Fruit fly (Drosophila melanogaster): Measurements from ENCODE around the gene PGRP-LB.

PGRP-LB gene

DNA sequence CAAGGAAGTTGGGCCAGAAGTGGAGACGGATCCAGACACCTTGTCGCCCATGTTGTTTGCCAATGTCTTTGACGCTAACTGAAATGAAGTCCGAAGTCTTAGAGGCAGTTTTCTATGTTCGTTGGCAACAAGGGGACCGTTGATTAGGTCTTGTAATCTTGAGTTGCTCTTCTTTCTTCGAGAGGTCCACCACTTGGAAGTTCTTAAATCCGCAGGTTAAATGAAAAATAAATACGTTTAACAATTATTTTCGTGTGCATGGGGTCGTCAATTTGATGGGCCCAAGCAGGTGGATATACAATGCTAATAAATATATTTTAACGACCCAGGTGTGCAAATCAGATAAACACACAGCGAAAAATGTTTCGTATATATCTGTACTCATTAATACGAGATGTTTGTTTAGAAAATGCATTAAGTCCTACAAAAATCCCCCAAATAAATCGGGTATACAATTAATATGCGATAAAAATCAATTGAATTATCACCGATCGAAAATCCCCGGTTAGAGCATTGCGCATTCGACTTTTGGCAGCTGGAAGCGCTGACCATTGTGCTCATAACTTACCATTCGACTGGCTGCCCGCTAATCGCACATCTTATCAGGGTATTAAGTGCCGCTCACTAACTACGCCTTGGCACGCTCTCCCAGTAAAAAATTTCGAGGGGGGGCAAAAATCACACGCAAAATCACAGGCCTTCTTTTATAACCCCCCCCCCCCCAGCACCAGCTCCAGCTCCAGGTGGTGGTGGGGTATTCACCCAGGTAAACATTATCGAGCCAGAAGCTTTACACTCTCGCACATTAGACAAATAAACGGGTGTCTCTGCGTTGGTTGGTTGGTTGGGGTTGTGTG lies at the start of gene PGRP-LB (continued):
- TF ChIP-seq Stat92E (GFP tag; optimal IDR thresholded peaks at IDR 0.05), result peak in 1 of 3 experiments; percentile 47
- TF ChIP-seq D19A (tag; optimal IDR thresholded peaks at IDR 0.05), result peak; percentile 86
- peak; percentile 91 for TF ChIP-seq Ets65A (GFP tag)
- TF ChIP-seq Sox100B (GFP tag; optimal IDR thresholded peaks at IDR 0.05), result no peak
- TF ChIP-seq CG4360 (GFP tag; IDR thresholded peaks at IDR 0.05), result no peak
- TF ChIP-seq Ssrp (tag; optimal IDR thresholded peaks at IDR 0.05), result no peak
- no peak for TF ChIP-seq exex (tag; optimal IDR thresholded peaks at IDR 0.05)
- TF ChIP-seq CG16813 (GFP tag; IDR thresholded peaks at IDR 0.05; ENCODE audit: partially characterized antibody), result no peak
- no peak for TF ChIP-seq gcm (GFP tag; optimal IDR thresholded peaks at IDR 0.05)
- TF ChIP-seq Deaf1 (tag; optimal IDR thresholded peaks at IDR 0.05), result no peak
- no peak for TF ChIP-seq HmgD (GFP tag; optimal IDR thresholded peaks at IDR 0.05)
- TF ChIP-seq CG30020 (tag; optimal IDR thresholded peaks at IDR 0.05), result no peak
- peak; percentile 7 for TF ChIP-seq ind (GFP tag; optimal IDR thresholded peaks at IDR 0.05)
- no peak for TF ChIP-seq vnd (GFP tag; IDR thresholded peaks at IDR 0.05; ENCODE audit: partially characterized antibody)
- TF ChIP-seq CG18262 (tag; optimal IDR thresholded peaks at IDR 0.05), result no peak
- TF ChIP-seq CG2712 (tag; optimal IDR thresholded peaks at IDR 0.05), result no peak
- TF ChIP-seq dysf (GFP tag; IDR thresholded peaks at IDR 0.05), result peak; percentile 40; the same call in 1 of the 3 replicates
- TF ChIP-seq tgo (GFP tag; IDR thresholded peaks at IDR 0.05), result no peak
- TF ChIP-seq chinmo (GFP tag; IDR thresholded peaks at IDR 0.05; ENCODE audit: partially characterized antibody), result 0 out of 4 replicates have a peak, but pooled peaks have one; percentile 66
- TF ChIP-seq Xbp1 (GFP tag; optimal IDR thresholded peaks at IDR 0.05), result no peak
- TF ChIP-seq fd64A (GFP tag; optimal IDR thresholded peaks at IDR 0.05), result no peak
- no peak for TF ChIP-seq zf30C (GFP tag; optimal IDR thresholded peaks at IDR 0.05)
- no peak for TF ChIP-seq Abd-B (GFP tag; optimal IDR thresholded peaks at IDR 0.05)
- no peak for TF ChIP-seq CG34422 (GFP tag; IDR thresholded peaks at IDR 0.05)
- no peak for TF ChIP-seq pzg (GFP tag; optimal IDR thresholded peaks at IDR 0.05)
- TF ChIP-seq ken (GFP tag; IDR thresholded peaks at IDR 0.05), result 0 out of 3 replicates have a peak, but pooled peaks have one; percentile 38
- TF ChIP-seq kay (GFP tag; optimal IDR thresholded peaks at IDR 0.05), result no peak
- no peak for TF ChIP-seq wdn (GFP tag; IDR thresholded peaks at IDR 0.05)
- TF ChIP-seq CTCF (GFP tag; optimal IDR thresholded peaks at IDR 0.05), result no peak
- no peak for TF ChIP-seq fd96Cb (tag; optimal IDR thresholded peaks at IDR 0.05)
- no peak for TF ChIP-seq CG13287 (GFP tag; IDR thresholded peaks at IDR 0.05; ENCODE audit: partially characterized antibody)
- no peak for TF ChIP-seq peb (GFP tag; IDR thresholded peaks at IDR 0.05)
- no peak for TF ChIP-seq ara (GFP tag; IDR thresholded peaks at IDR 0.05)
- TF ChIP-seq CG17359 (tag; optimal IDR thresholded peaks at IDR 0.05), result no peak
- peak; percentile 39 for TF ChIP-seq cwo (GFP tag; optimal IDR thresholded peaks at IDR 0.05)
- TF ChIP-seq schlank (tag; optimal IDR thresholded peaks at IDR 0.05), result no peak
- peak; percentile 56 for TF ChIP-seq GATAe (GFP tag; conservative IDR thresholded peaks at IDR 0.05)
- TF ChIP-seq CG12659 (GFP tag; optimal IDR thresholded peaks at IDR 0.05), result peak; percentile 31
- TF ChIP-seq CG13624 (GFP tag; optimal IDR thresholded peaks at IDR 0.05), result peak; percentile 42
- no peak for TF ChIP-seq Mes4 (GFP tag; optimal IDR thresholded peaks at IDR 0.05)
- no peak for TF ChIP-seq CG2199 (GFP tag; IDR thresholded peaks at IDR 0.05)
- TF ChIP-seq CG11456 (GFP tag; IDR thresholded peaks at IDR 0.05), result 0 out of 3 replicates have a peak, but pooled peaks have one; percentile 51
- no peak for TF ChIP-seq odd (GFP tag; optimal IDR thresholded peaks at IDR 0.05)
- TF ChIP-seq CG10462 (GFP tag; optimal IDR thresholded peaks at IDR 0.05), result no peak
- TF ChIP-seq Fer2 (tag; optimal IDR thresholded peaks at IDR 0.05), result no peak
- no peak for TF ChIP-seq CG33213 (GFP tag; optimal IDR thresholded peaks at IDR 0.05)
- TF ChIP-seq lab (GFP tag; optimal IDR thresholded peaks at IDR 0.05), result peak; percentile 32
- TF ChIP-seq sisA (GFP tag; IDR thresholded peaks at IDR 0.05), result no peak
- TF ChIP-seq Lhr (GFP tag; optimal IDR thresholded peaks at IDR 0.05), result no peak
